Worm (Caenorhabditis elegans) whole organism, mixed stage, embryonic: Measurements from ENCODE around the gene srg-44.

Experiments
- M03D4.4 ChIP-seq: sonication (generic microtip); optimal IDR thresholded peaks from 2 replicates; lab custom pipeline; 2017; ENCODE audit warnings: mild to moderate bottlenecking, missing genetic modification characterization, missing compliant biosample characterization
- blmp-1 ChIP-seq: fragments of 150-350 bp; optimal IDR thresholded peaks from 2 replicates; lab custom pipeline; 2014; ENCODE audit warnings: missing biosample characterization, missing genetic modification characterization
- ceh-39 ChIP-seq: fragments of 150-350 bp; optimal IDR thresholded peaks from 2 replicates; lab custom pipeline; 2014; ENCODE audit warnings: missing biosample characterization, missing genetic modification characterization
- ceh-43 ChIP-seq: fragments of 200-800 bp; sonication (Bioruptor generic); optimal IDR thresholded peaks from 2 replicates; lab custom pipeline; 2018; ENCODE audit warnings: mild to moderate bottlenecking, missing genetic modification characterization, moderate library complexity, missing compliant biosample characterization
- ceh-83 ChIP-seq: fragments of 200-800 bp; sonication (Bioruptor generic); optimal IDR thresholded peaks from 2 replicates; lab custom pipeline; 2018; ENCODE audit warnings: mild to moderate bottlenecking, missing genetic modification characterization, missing compliant biosample characterization
- drap-1 ChIP-seq: fragments of 200-800 bp; sonication (Bioruptor generic); optimal IDR thresholded peaks from 3 replicates; lab custom pipeline; 2018; ENCODE audit warnings: mild to moderate bottlenecking, missing genetic modification characterization, missing compliant biosample characterization
- elt-1 ChIP-seq: sonication (generic microtip); optimal IDR thresholded peaks from 2 replicates; lab custom pipeline; 2017; ENCODE audit warnings: missing genetic modification characterization, mild to moderate bottlenecking, missing compliant biosample characterization, antibody characterized with exemption, moderate library complexity, borderline replicate concordance; ENCODE audit not compliant: insufficient read depth
- flh-1 ChIP-seq: fragments of 200-800 bp; sonication (Bioruptor generic); optimal IDR thresholded peaks from 2 replicates; lab custom pipeline; 2018; ENCODE audit warnings: mild to moderate bottlenecking, missing genetic modification characterization, moderate library complexity, missing compliant biosample characterization
- ham-2 ChIP-seq: fragments of 200-800 bp; sonication (Bioruptor generic); optimal IDR thresholded peaks from 2 replicates; lab custom pipeline; 2018; ENCODE audit warnings: mild to moderate bottlenecking, missing genetic modification characterization, missing compliant biosample characterization
- hlh-1 ChIP-seq: fragments of 150-350 bp; optimal IDR thresholded peaks from 2 replicates; lab custom pipeline; 2014; ENCODE audit warnings: missing biosample characterization, missing genetic modification reagents, missing genetic modification characterization
- lin-13 ChIP-seq: fragments of 150-350 bp; optimal IDR thresholded peaks from 2 replicates; lab custom pipeline; 2014; ENCODE audit warnings: missing biosample characterization, missing genetic modification characterization
- lin-32 ChIP-seq: fragments of 200-800 bp; sonication (Bioruptor generic); optimal IDR thresholded peaks from 2 replicates; lab custom pipeline; 2018; ENCODE audit warnings: mild to moderate bottlenecking, missing genetic modification characterization, missing compliant biosample characterization
- mab-5 ChIP-seq: fragments of 150-350 bp; optimal IDR thresholded peaks from 2 replicates; lab custom pipeline; 2014; ENCODE audit warnings: missing biosample characterization, missing genetic modification characterization
- mls-2 ChIP-seq: sonication (generic microtip); optimal IDR thresholded peaks from 2 replicates; lab custom pipeline; 2016; ENCODE audit warnings: mild to moderate bottlenecking, missing genetic modification characterization, moderate library complexity, missing compliant biosample characterization
- nhr-12 ChIP-seq: fragments of 150-350 bp; optimal IDR thresholded peaks from 2 replicates; lab custom pipeline; 2014; ENCODE audit warnings: missing biosample characterization, missing genetic modification characterization
- nhr-2 ChIP-seq: fragments of 150-350 bp; optimal IDR thresholded peaks from 2 replicates; lab custom pipeline; 2014; ENCODE audit warnings: missing biosample characterization, missing genetic modification characterization
- nhr-237 ChIP-seq: fragments of 150-350 bp; optimal IDR thresholded peaks from 2 replicates; lab custom pipeline; 2014; ENCODE audit warnings: missing biosample characterization, missing genetic modification characterization
- nhr-28 ChIP-seq: fragments of 150-350 bp; optimal IDR thresholded peaks from 2 replicates; lab custom pipeline; 2014; ENCODE audit warnings: missing biosample characterization, missing genetic modification characterization
- nhr-76 ChIP-seq: sonication (generic microtip); optimal IDR thresholded peaks from 2 replicates; lab custom pipeline; 2017; ENCODE audit warnings: missing biosample characterization, missing genetic modification characterization
- pha-4 ChIP-seq: fragments of 150-350 bp; optimal IDR thresholded peaks from 2 replicates; lab custom pipeline; 2018; ENCODE audit warnings: missing biosample characterization, missing genetic modification reagents, missing genetic modification characterization
- sem-2 ChIP-seq: fragments of 200-800 bp; sonication (Bioruptor generic); optimal IDR thresholded peaks from 2 replicates; lab custom pipeline; 2018; ENCODE audit warnings: mild to moderate bottlenecking, missing genetic modification characterization, missing compliant biosample characterization
- snpc-4 ChIP-seq: fragments of 150-350 bp; optimal IDR thresholded peaks from 2 replicates; lab custom pipeline; 2014; ENCODE audit warnings: missing biosample characterization, missing genetic modification characterization
- sptf-1 ChIP-seq: sonication (generic microtip); optimal IDR thresholded peaks from 2 replicates; lab custom pipeline; 2017; ENCODE audit warnings: mild to moderate bottlenecking, missing genetic modification characterization, moderate library complexity, missing compliant biosample characterization
- tbx-8 ChIP-seq: fragments of 200-800 bp; sonication (Bioruptor generic); optimal IDR thresholded peaks from 2 replicates; lab custom pipeline; 2018; ENCODE audit warnings: mild to moderate bottlenecking, missing genetic modification characterization, moderate library complexity, missing compliant biosample characterization
- unc-120 ChIP-seq: sonication (generic microtip); optimal IDR thresholded peaks from 2 replicates; lab custom pipeline; 2017; ENCODE audit warnings: missing genetic modification characterization, missing compliant biosample characterization; ENCODE audit not compliant: poor library complexity, severe bottlenecking
- unc-39 ChIP-seq: fragments of 150-350 bp; optimal IDR thresholded peaks from 2 replicates; lab custom pipeline; 2014; ENCODE audit warnings: missing biosample characterization, missing genetic modification characterization
- unc-62 ChIP-seq: fragments of 150-350 bp; optimal IDR thresholded peaks from 2 replicates; lab custom pipeline; 2014; ENCODE audit warnings: missing biosample characterization, missing genetic modification reagents, missing genetic modification characterization
- zip-8 ChIP-seq: fragments of 150-350 bp; optimal IDR thresholded peaks from 2 replicates; lab custom pipeline; 2014; ENCODE audit warnings: missing biosample characterization, missing genetic modification characterization
- ztf-11 ChIP-seq: fragments of 150-350 bp; optimal IDR thresholded peaks from 2 replicates; lab custom pipeline; 2014; ENCODE audit warnings: missing biosample characterization, missing genetic modification characterization

The srg-44 gene

DNA sequence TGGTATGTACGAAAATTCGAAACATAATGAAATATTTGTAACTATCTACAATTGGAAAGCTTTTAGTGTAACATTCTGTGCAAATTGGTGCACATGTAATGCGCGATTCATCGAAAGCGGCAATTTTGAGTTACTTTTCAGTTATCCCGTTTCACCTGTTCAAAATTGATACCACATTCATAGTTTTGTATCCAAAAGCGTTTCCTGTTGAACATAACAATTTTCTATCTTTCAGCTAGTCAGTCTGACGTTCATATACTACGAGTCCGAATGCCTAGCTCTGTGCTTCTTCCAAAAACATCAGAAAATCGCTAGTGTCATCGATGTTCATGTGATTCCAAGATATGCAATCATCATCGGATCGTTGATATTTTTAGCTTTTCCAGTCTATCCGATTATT, 25.2 kb upstream of the srg-44 start:
- TF ChIP-seq tbx-8 (no peak), sptf-1 (tag; lab: Kevin White, UChicago) (no peak), nhr-76 (tag; lab: Kevin White, UChicago) (no peak), sem-2 (no peak), ceh-83 (GFP tag; lab: Kevin White, UChicago) (no peak), zip-8 (no peak)
- TF ChIP-seq, all 35 proteins: peak for 0

DNA sequence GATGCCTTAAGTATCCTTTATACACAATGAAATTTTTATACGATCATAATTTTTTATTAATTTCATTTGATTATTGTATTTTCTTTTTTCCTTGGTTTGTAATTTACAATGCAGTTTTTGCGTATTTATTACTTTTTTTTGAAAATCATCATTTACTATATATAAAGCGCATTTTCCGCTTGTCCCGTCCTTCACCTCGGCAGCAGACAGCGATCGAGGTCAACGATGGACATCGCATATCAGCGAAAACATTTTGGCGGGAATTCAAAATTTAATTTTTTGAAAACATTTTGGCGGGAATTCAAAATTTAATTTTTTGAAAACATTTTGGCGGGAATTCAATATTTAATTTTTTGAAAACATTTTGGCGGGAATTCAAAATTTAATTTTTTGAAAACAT, 20.7 kb upstream of the srg-44 start:
- TF ChIP-seq sem-2 = no peak

DNA sequence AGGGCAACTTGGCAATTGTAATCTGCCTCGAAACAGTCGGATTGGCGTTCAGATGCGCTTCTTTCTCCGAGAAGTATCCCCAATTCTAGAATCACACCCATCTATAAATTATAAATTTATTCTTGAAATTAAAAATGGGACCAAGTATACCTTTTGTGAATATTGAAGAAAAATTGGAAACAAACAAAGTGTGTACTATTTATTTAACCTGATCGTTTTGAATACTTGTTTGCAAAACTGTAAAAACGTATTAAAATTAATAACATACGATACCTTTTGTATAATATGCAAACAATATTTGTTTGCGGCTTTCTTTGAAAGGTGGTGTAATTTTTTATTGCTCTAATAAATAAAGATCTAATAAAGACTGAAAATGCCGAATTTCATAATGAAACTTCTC, 16.2 kb upstream of the srg-44 start, which contains the start of gene Y61B8B.3:
Gene Y61B8B.3, minus strand, starts transcription at position 101 of the 400 bp plus-strand sequence.
- TF ChIP-seq elt-1 (tag; lab: Kevin White, UChicago) (no peak), blmp-1 (no peak), M03D4.4 (no peak), unc-39 (tag; lab: Kevin White, UChicago) (no peak), nhr-2 (tag; lab: Kevin White, UChicago) (no peak), hlh-1 (tag; lab: Kevin White, UChicago) (no peak), lin-32 (no peak), nhr-28 (no peak), ceh-39 (tag; lab: Kevin White, UChicago) (no peak), unc-120 (tag; lab: Kevin White, UChicago) (no peak), flh-1 (GFP tag; lab: Kevin White, UChicago) (no peak), ztf-11 (tag; lab: Kevin White, UChicago) (no peak), pha-4 (tag; lab: Kevin White, UChicago) (no peak)

DNA sequence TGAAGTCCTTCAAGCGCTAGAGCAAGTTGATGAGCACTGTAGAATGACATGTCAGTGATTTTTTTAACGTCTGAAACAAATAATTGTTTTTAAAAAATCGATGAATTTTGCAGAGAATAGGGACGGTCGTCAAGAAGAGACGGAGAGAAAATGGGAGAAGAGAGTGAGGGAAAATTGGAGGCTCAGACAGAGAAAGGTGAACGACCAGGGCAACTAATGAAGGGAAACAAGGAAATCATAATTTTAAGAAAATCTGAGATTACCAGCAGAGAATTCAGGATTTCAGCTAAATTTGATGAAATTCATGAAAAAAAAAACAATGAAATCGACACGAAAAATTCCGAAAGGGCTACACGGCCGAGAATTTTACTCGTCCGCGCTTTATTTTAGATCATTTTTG, 13.5 kb upstream of the srg-44 start, which contains the start of gene F31E9.6:
Gene F31E9.6, minus strand, starts transcription at position 91 of the 400 bp plus-strand sequence.
- no peak for TF ChIP-seq ceh-83 (GFP tag; lab: Kevin White, UChicago)
- no peak for TF ChIP-seq lin-13 (tag; lab: Kevin White, UChicago)
- no peak for TF ChIP-seq hlh-1 (tag; lab: Kevin White, UChicago)
- no peak for TF ChIP-seq mab-5
- no peak for TF ChIP-seq ceh-39 (tag; lab: Kevin White, UChicago)
- TF ChIP-seq lin-32 = no peak
- TF ChIP-seq tbx-8 = no peak
- no peak for TF ChIP-seq ham-2 (GFP tag; lab: Kevin White, UChicago)
- no peak for TF ChIP-seq M03D4.4
- TF ChIP-seq sem-2 = no peak
- TF ChIP-seq snpc-4 (tag; lab: Kevin White, UChicago) = no peak
- TF ChIP-seq sptf-1 (tag; lab: Kevin White, UChicago) = no peak

DNA sequence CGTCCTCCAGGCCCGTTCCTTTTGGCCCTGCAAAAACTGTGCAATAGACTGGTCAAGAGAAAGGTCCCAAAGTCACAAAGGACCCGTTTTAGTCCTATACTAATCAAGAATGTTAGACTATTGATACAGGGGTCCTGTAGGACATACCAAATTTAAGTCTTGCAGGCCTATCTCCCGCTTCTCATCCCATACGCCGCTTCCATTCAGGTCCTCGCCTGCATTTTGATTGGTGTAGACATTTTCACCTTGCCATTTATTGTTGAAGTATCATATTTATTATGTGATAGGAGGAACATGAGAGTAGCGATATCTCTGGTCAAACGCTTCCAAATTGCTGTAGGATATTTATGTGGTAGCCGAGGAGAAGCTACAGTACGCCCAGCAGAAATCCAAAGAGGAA, 11.3 kb upstream of the srg-44 start:
- TF ChIP-seq unc-62 (GFP tag; lab: Kevin White, UChicago) (no peak), sptf-1 (tag; lab: Kevin White, UChicago) (no peak), lin-32 (no peak), unc-120 (tag; lab: Kevin White, UChicago) (no peak), drap-1 (GFP tag; lab: Kevin White, UChicago) (no peak), ztf-11 (tag; lab: Kevin White, UChicago) (no peak), nhr-12 (tag; lab: Kevin White, UChicago) (no peak), mab-5 (no peak), zip-8 (no peak)

DNA sequence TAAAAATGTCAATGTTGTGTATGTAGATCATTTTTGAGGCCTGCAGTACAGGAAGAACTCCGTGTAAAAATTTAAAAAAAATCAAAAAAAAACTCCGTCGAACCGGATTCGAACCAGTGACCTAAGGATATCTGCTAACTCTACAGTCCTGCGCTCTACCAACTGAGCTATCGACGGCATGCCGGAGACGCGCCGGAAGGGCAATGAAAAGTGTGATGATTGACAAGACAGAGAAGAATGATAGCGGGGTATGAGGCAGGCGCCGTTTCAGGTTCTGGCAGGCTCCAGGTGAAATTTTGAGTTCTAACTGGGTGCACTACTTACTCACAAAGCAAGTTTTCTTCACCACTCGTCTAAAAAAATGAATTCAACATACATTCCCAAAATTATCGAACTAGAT, 10.8 kb upstream of the srg-44 start, which contains the start of gene srz-58:
Gene srz-58, plus strand, starts transcription at position 362 of the 400 bp plus-strand sequence.
- TF ChIP-seq ceh-83 (GFP tag; lab: Kevin White, UChicago) = no peak
- TF ChIP-seq ceh-43 = no peak
- no peak for TF ChIP-seq ztf-11 (tag; lab: Kevin White, UChicago)
- TF ChIP-seq nhr-237 = no peak
- TF ChIP-seq mls-2 = no peak
- TF ChIP-seq ham-2 (GFP tag; lab: Kevin White, UChicago) = no peak
